Fruit fly (Drosophila melanogaster) whole organism, adult: ENCODE data around the gene CG13251.

Experiments
- CG11617 ChIP-seq: fragments of 200-800 bp; sonication (Bioruptor generic); optimal IDR thresholded peaks from 2 replicates; lab custom pipeline; 2017; ENCODE audit warnings: mild to moderate bottlenecking, missing biosample characterization, missing genetic modification reagents, missing genetic modification characterization
- CG12768 ChIP-seq: fragments of 200-800 bp; sonication (Bioruptor generic); optimal IDR thresholded peaks from 2 replicates; lab custom pipeline; 2017; ENCODE audit warnings: missing biosample characterization, missing genetic modification characterization, mild to moderate bottlenecking, moderate library complexity, missing genetic modification reagents
- CG14711 ChIP-seq: fragments of 200-800 bp; sonication (Bioruptor generic); optimal IDR thresholded peaks from 2 replicates; lab custom pipeline; 2018; ENCODE audit warnings: missing biosample characterization, mild to moderate bottlenecking, missing genetic modification characterization, moderate library complexity
- CG33017 ChIP-seq: fragments of 200-800 bp; sonication (Bioruptor generic); optimal IDR thresholded peaks from 2 replicates; lab custom pipeline; 2018; ENCODE audit warnings: missing biosample characterization, mild to moderate bottlenecking, missing genetic modification characterization, moderate library complexity
- CG5204 ChIP-seq: fragments of 200-800 bp; sonication (Bioruptor generic); optimal IDR thresholded peaks from 2 replicates; lab custom pipeline; 2016; ENCODE audit warnings: missing biosample characterization, missing genetic modification characterization
- CG7045 ChIP-seq: fragments of 200-800 bp; sonication (Bioruptor generic); optimal IDR thresholded peaks from 2 replicates; lab custom pipeline; 2017; ENCODE audit warnings: missing biosample characterization, mild to moderate bottlenecking, missing genetic modification characterization
- CG7101 ChIP-seq: fragments of 200-800 bp; sonication (Bioruptor generic); optimal IDR thresholded peaks from 2 replicates; lab custom pipeline; 2018; ENCODE audit warnings: missing biosample characterization, mild to moderate bottlenecking, missing genetic modification characterization, moderate library complexity
- Clk ChIP-seq: fragments of 200-800 bp; sonication (Bioruptor generic); optimal IDR thresholded peaks from 2 replicates; lab custom pipeline; 2017; ENCODE audit warnings: missing biosample characterization, missing genetic modification characterization
- Crg-1 ChIP-seq: fragments of 200-800 bp; sonication (Bioruptor generic); optimal IDR thresholded peaks from 2 replicates; lab custom pipeline; 2016; ENCODE audit warnings: missing biosample characterization, missing genetic modification characterization
- Hr96 ChIP-seq: fragments of 200-800 bp; sonication (Bioruptor generic); optimal IDR thresholded peaks from 2 replicates; lab custom pipeline; 2016; ENCODE audit warnings: missing biosample characterization, missing genetic modification characterization
- Mnt ChIP-seq: fragments of 200-800 bp; sonication (Bioruptor generic); optimal IDR thresholded peaks from 2 replicates; lab custom pipeline; 2016; ENCODE audit warnings: missing biosample characterization, mild to moderate bottlenecking, missing genetic modification characterization
- bab1 ChIP-seq: fragments of 200-800 bp; sonication (Bioruptor generic); optimal IDR thresholded peaks from 3 replicates; lab custom pipeline; 2019; ENCODE audit warnings: missing biosample characterization, mild to moderate bottlenecking, missing genetic modification characterization, moderate library complexity
- cic ChIP-seq: fragments of 200-800 bp; sonication (Bioruptor generic); optimal IDR thresholded peaks from 2 replicates; lab custom pipeline; 2017; ENCODE audit warnings: missing biosample characterization, mild to moderate bottlenecking, missing genetic modification characterization, moderate library complexity
- kay ChIP-seq: fragments of 200-800 bp; sonication (Bioruptor generic); peaks from one replicate; lab custom pipeline; 2016; ENCODE audit warnings: missing biosample characterization, missing genetic modification characterization, borderline replicate concordance
- ovo ChIP-seq: fragments of 200-800 bp; sonication (Bioruptor generic); optimal IDR thresholded peaks from 2 replicates; lab custom pipeline; 2016; ENCODE audit warnings: missing biosample characterization, missing genetic modification characterization
- pad ChIP-seq: fragments of 200-800 bp; sonication (Bioruptor generic); optimal IDR thresholded peaks from 3 replicates; lab custom pipeline; 2017; ENCODE audit warnings: missing biosample characterization, missing genetic modification characterization, mild to moderate bottlenecking, moderate library complexity, missing genetic modification reagents
- tj ChIP-seq: fragments of 200-800 bp; sonication (Bioruptor generic); optimal IDR thresholded peaks from 3 replicates; lab custom pipeline; 2017; ENCODE audit warnings: missing biosample characterization, mild to moderate bottlenecking, missing genetic modification characterization, moderate library complexity
- toe ChIP-seq: fragments of 200-800 bp; sonication (Bioruptor generic); optimal IDR thresholded peaks from 2 replicates; lab custom pipeline; 2016; ENCODE audit warnings: missing biosample characterization, missing genetic modification characterization

CG13251 gene

dm6 chr3L:20687134-20687787 lies 50.3 kb downstream of the CG13251 start:
- TF ChIP-seq CG5204 (no peak), Hr96 (GFP tag; lab: Kevin White, UChicago) (no peak), kay (no peak), ovo (GFP tag; lab: Kevin White, UChicago) (no peak), CG33017 (tag; lab: Kevin White, UChicago) (no peak), cic (GFP tag; lab: Kevin White, UChicago) (no peak), tj (no peak), Mnt (GFP tag; lab: Kevin White, UChicago) (no peak), CG7101 (tag; lab: Kevin White, UChicago) (no peak), Crg-1 (GFP tag; lab: Kevin White, UChicago) (no peak), toe (GFP tag; lab: Kevin White, UChicago) (no peak), CG11617 (no peak), Clk (no peak), pad (GFP tag; lab: Kevin White, UChicago) (no peak), bab1 (GFP tag; lab: Kevin White, UChicago) (no peak), CG14711 (tag; lab: Kevin White, UChicago) (no peak)

DNA sequence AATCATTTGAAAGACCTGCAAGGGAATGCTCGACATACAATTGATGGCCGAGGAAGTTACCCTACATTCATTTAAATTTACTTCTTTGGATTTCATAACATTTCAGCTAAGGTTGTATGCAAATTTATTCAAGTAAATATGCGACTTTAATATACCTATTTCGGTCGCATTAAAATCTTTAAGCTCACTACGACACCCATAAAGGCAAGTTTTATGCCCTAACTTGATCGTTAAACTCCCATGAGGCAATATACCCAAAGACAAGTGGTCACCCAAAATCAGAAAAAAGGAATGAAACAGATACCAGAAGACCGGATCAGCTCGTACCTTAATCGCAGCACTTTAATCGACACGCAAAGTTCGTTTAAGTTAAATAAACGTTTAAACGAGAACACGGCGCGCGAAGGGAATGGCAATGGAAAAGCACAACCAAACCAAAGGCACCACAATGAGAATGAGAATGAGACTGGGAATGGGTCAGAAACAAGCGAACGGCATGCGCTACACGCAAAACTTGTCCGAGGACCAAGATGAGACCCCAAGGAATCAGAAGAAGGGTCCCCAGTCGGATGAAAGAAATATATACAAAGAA lies 51.3 kb downstream of the CG13251 start:
- TF ChIP-seq CG7101 (tag; lab: Kevin White, UChicago): no peak

DNA sequence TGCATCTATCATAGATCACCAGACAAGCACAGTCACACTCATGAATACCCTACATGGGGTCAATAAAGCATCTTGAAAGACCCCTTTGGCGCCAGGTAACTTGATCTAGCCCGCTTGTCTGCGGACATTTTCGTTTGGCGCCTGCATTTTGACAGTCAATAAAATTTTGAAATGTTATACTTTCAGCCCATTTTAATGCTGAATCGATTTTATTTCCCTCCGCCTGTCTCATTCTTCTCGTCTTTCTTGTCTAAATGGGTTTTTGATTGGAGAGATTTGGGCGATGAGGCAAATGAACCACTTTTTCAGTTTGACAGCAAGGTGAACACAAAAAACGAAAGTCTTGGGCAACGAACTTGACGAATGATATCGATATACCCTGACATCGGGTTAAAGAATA lies 53.1 kb downstream of the CG13251 start:
- no peak for TF ChIP-seq CG12768 (GFP tag; lab: Kevin White, UChicago)
- TF ChIP-seq Clk: no peak
- no peak for TF ChIP-seq cic (GFP tag; lab: Kevin White, UChicago)
- TF ChIP-seq CG7045: no peak
- TF ChIP-seq Mnt (GFP tag; lab: Kevin White, UChicago): no peak
- TF ChIP-seq bab1 (GFP tag; lab: Kevin White, UChicago): no peak
- no peak for TF ChIP-seq kay
- TF ChIP-seq Crg-1 (GFP tag; lab: Kevin White, UChicago): no peak
- no peak for TF ChIP-seq CG5204
- no peak for TF ChIP-seq CG7101 (tag; lab: Kevin White, UChicago)
- no peak for TF ChIP-seq CG33017 (tag; lab: Kevin White, UChicago)
